Fruit fly (Drosophila melanogaster) whole organism, embryonic: ENCODE data around the gene CG31064.

Source experiments
- Atf6 ChIP-seq: fragments of 200-800 bp; sonication (Bioruptor generic); IDR thresholded peaks from 2 replicates; pipeline ENCODE4 v1.3.6; 2022; ENCODE audit warnings: missing biosample characterization, missing genetic modification characterization
- B-H1 ChIP-seq: fragments of 200-800 bp; sonication (Bioruptor generic); IDR thresholded peaks from 3 replicates; pipeline ENCODE4 v1.3.6; 2022; ENCODE audit warnings: missing biosample characterization, missing genetic modification characterization
- CG10274 ChIP-seq: fragments of 200-800 bp; sonication (Bioruptor generic); optimal IDR thresholded peaks from 3 replicates; lab custom pipeline; 2017; ENCODE audit warnings: missing biosample characterization, mild to moderate bottlenecking, missing genetic modification characterization
- CG10431 ChIP-seq: fragments of 200-800 bp; sonication (Bioruptor generic); optimal IDR thresholded peaks from 3 replicates; lab custom pipeline; 2018; ENCODE audit warnings: missing biosample characterization, mild to moderate bottlenecking, missing genetic modification characterization
- CG11093 ChIP-seq: fragments of 200-800 bp; sonication (Bioruptor generic); IDR thresholded peaks from 3 replicates; pipeline ENCODE4 v1.3.6; 2022; ENCODE audit warnings: missing biosample characterization, missing genetic modification characterization
- CG12769 ChIP-seq: fragments of 200-800 bp; sonication (Bioruptor generic); optimal IDR thresholded peaks from 2 replicates; lab custom pipeline; 2019; ENCODE audit warnings: missing biosample characterization, mild to moderate bottlenecking, missing genetic modification characterization, moderate library complexity
- CG16813 ChIP-seq: fragments of 200-800 bp; sonication (Bioruptor generic); IDR thresholded peaks from 3 replicates; pipeline ENCODE4 v1.3.6; 2022; ENCODE audit warnings: missing biosample characterization, missing genetic modification characterization; ENCODE audit not compliant: partially characterized antibody
- CG17186 ChIP-seq: fragments of 200-800 bp; sonication (Bioruptor generic); optimal IDR thresholded peaks from 3 replicates; lab custom pipeline; 2017; ENCODE audit warnings: missing biosample characterization, missing genetic modification reagents, missing genetic modification characterization
- CG18476 ChIP-seq: fragments of 200-800 bp; sonication (Bioruptor generic); optimal IDR thresholded peaks from 2 replicates; lab custom pipeline; 2016; ENCODE audit warnings: missing biosample characterization, mild to moderate bottlenecking, missing genetic modification characterization
- CG18764 ChIP-seq: fragments of 200-800 bp; sonication (Bioruptor generic); optimal IDR thresholded peaks from 3 replicates; lab custom pipeline; 2016; ENCODE audit warnings: missing biosample characterization, missing genetic modification characterization
- CG2712 ChIP-seq: fragments of 200-800 bp; optimal IDR thresholded peaks from 3 replicates; lab custom pipeline; 2019; ENCODE audit warnings: missing biosample characterization, mild to moderate bottlenecking, missing genetic modification characterization, moderate library complexity
- CG3281 ChIP-seq: fragments of 200-800 bp; sonication (Bioruptor generic); optimal IDR thresholded peaks from 3 replicates; lab custom pipeline; 2017; ENCODE audit warnings: missing biosample characterization, mild to moderate bottlenecking, missing genetic modification characterization
- CG4404 ChIP-seq: fragments of 200-800 bp; sonication (Bioruptor generic); IDR thresholded peaks from 2 replicates; pipeline ENCODE4 v1.3.6; 2022; ENCODE audit warnings: missing biosample characterization, missing genetic modification characterization
- CG6272 ChIP-seq: fragments of 200-800 bp; sonication (Bioruptor generic); IDR thresholded peaks from 2 replicates; pipeline ENCODE4 v1.3.6; 2022; ENCODE audit warnings: missing biosample characterization, missing genetic modification characterization
- CG7271 ChIP-seq: fragments of 200-800 bp; sonication (Bioruptor generic); optimal IDR thresholded peaks from 2 replicates; lab custom pipeline; 2018; ENCODE audit warnings: missing biosample characterization, mild to moderate bottlenecking, missing genetic modification characterization, moderate library complexity
- CG7372 ChIP-seq: fragments of 200-800 bp; sonication (Bioruptor generic); IDR thresholded peaks from 2 replicates; pipeline ENCODE4 v1.3.6; 2022; ENCODE audit warnings: missing biosample characterization, missing genetic modification characterization
- CG8089 ChIP-seq: fragments of 200-800 bp; sonication (Bioruptor generic); optimal IDR thresholded peaks from 3 replicates; lab custom pipeline; 2016; ENCODE audit warnings: missing biosample characterization, missing genetic modification characterization
- CG8359 ChIP-seq: fragments of 200-800 bp; sonication (Bioruptor generic); optimal IDR thresholded peaks from 2 replicates; lab custom pipeline; 2017; ENCODE audit warnings: missing biosample characterization, mild to moderate bottlenecking, missing genetic modification characterization, borderline replicate concordance
- CG9727 ChIP-seq: fragments of 200-800 bp; sonication (Bioruptor generic); optimal IDR thresholded peaks from 3 replicates; lab custom pipeline; 2017; ENCODE audit warnings: missing biosample characterization, mild to moderate bottlenecking, missing genetic modification characterization
- D19A ChIP-seq: fragments of 200-800 bp; optimal IDR thresholded peaks from 3 replicates; lab custom pipeline; 2019; ENCODE audit warnings: missing biosample characterization, mild to moderate bottlenecking, missing genetic modification characterization, moderate library complexity
- Elba2 ChIP-seq: fragments of 200-800 bp; sonication (Bioruptor generic); optimal IDR thresholded peaks from 3 replicates; lab custom pipeline; 2016; ENCODE audit warnings: missing biosample characterization, missing genetic modification characterization
- Fer1 ChIP-seq: fragments of 200-800 bp; sonication (Bioruptor generic); optimal IDR thresholded peaks from 2 replicates; lab custom pipeline; 2017; ENCODE audit warnings: missing biosample characterization, mild to moderate bottlenecking, missing genetic modification characterization
- Gsc ChIP-seq: fragments of 200-800 bp; sonication (Bioruptor generic); IDR thresholded peaks from 2 replicates; pipeline ENCODE4 v1.3.6; 2022; ENCODE audit warnings: missing biosample characterization, missing genetic modification characterization
- Hey ChIP-seq: fragments of 200-800 bp; sonication (Bioruptor generic); optimal IDR thresholded peaks from 3 replicates; lab custom pipeline; 2018; ENCODE audit warnings: missing biosample characterization, mild to moderate bottlenecking, missing genetic modification characterization
- Hmr ChIP-seq: fragments of 200-800 bp; sonication (Bioruptor generic); optimal IDR thresholded peaks from 3 replicates; lab custom pipeline; 2017; ENCODE audit warnings: mild to moderate bottlenecking, missing biosample characterization, missing genetic modification reagents, missing genetic modification characterization
- Hr3 ChIP-seq: fragments of 200-800 bp; sonication (Bioruptor generic); optimal IDR thresholded peaks from 3 replicates; lab custom pipeline; 2016; ENCODE audit warnings: missing biosample characterization, missing genetic modification characterization
- Mad ChIP-seq: fragments of 200-800 bp; sonication (Bioruptor generic); optimal IDR thresholded peaks from 2 replicates; lab custom pipeline; 2016; ENCODE audit warnings: missing biosample characterization, missing genetic modification characterization
- Oli ChIP-seq: fragments of 200-800 bp; sonication (Bioruptor generic); optimal IDR thresholded peaks from 2 replicates; lab custom pipeline; 2018; ENCODE audit warnings: missing biosample characterization, mild to moderate bottlenecking, missing genetic modification characterization, moderate library complexity
- Xbp1 ChIP-seq: fragments of 200-800 bp; sonication (Bioruptor generic); optimal IDR thresholded peaks from 3 replicates; lab custom pipeline; 2016; ENCODE audit warnings: missing biosample characterization, mild to moderate bottlenecking, missing genetic modification characterization
- al ChIP-seq: fragments of 200-800 bp; sonication (Bioruptor generic); IDR thresholded peaks from 2 replicates; pipeline ENCODE4 v1.3.6; 2022; ENCODE audit warnings: missing biosample characterization, missing genetic modification characterization
- aop ChIP-seq: fragments of 200-800 bp; sonication (Bioruptor generic); IDR thresholded peaks from 2 replicates; pipeline ENCODE4 v1.3.6; 2022; ENCODE audit warnings: missing biosample characterization, missing genetic modification characterization
- bcd ChIP-seq: fragments of 200-800 bp; sonication (Bioruptor generic); optimal IDR thresholded peaks from 2 replicates; lab custom pipeline; 2017; ENCODE audit warnings: missing biosample characterization, mild to moderate bottlenecking, missing genetic modification characterization
- ci ChIP-seq: fragments of 200-800 bp; sonication (Bioruptor generic); IDR thresholded peaks from 3 replicates; pipeline ENCODE4 v1.3.6; 2022; ENCODE audit warnings: missing biosample characterization, missing genetic modification characterization
- crc ChIP-seq: fragments of 200-800 bp; sonication (Bioruptor generic); optimal IDR thresholded peaks from 2 replicates; lab custom pipeline; 2016; ENCODE audit warnings: missing biosample characterization, missing genetic modification characterization
- croc ChIP-seq: fragments of 200-800 bp; sonication (Bioruptor generic); conservative IDR thresholded peaks from 3 replicates; pipeline ENCODE4 v1.3.6; 2022; ENCODE audit warnings: missing biosample characterization, missing genetic modification characterization
- emc ChIP-seq: fragments of 200-800 bp; sonication (Bioruptor generic); optimal IDR thresholded peaks from 2 replicates; lab custom pipeline; 2016; ENCODE audit warnings: missing biosample characterization, missing genetic modification characterization
- gem ChIP-seq: fragments of 200-800 bp; sonication (Bioruptor generic); optimal IDR thresholded peaks from 2 replicates; lab custom pipeline; 2019; ENCODE audit warnings: missing biosample characterization, mild to moderate bottlenecking, missing genetic modification characterization, moderate library complexity
- hb ChIP-seq: fragments of 200-800 bp; sonication (Bioruptor generic); IDR thresholded peaks from 3 replicates; pipeline ENCODE4 v1.3.6; 2022; ENCODE audit warnings: missing biosample characterization, missing genetic modification characterization; ENCODE audit not compliant: partially characterized antibody
- insv ChIP-seq, 2 experiments: fragments of 200-800 bp; sonication (Bioruptor generic); optimal IDR thresholded peaks; 3 replicates each; lab custom pipeline; 2016 to 2018; ENCODE audit warnings: missing biosample characterization in 2 of 2, missing genetic modification characterization in 2 of 2
- jigr1 ChIP-seq: fragments of 200-800 bp; sonication (Bioruptor generic); IDR thresholded peaks from 3 replicates; pipeline ENCODE4 v1.3.6; 2022; ENCODE audit warnings: missing biosample characterization, missing genetic modification characterization
- jing ChIP-seq: fragments of 200-800 bp; sonication (Bioruptor generic); optimal IDR thresholded peaks from 2 replicates; lab custom pipeline; 2018; ENCODE audit warnings: missing biosample characterization, mild to moderate bottlenecking, missing genetic modification characterization
- mld ChIP-seq: fragments of 200-800 bp; sonication (Bioruptor generic); IDR thresholded peaks from 3 replicates; pipeline ENCODE4 v1.3.6; 2022; ENCODE audit warnings: missing biosample characterization, missing genetic modification characterization; ENCODE audit not compliant: partially characterized antibody
- onecut ChIP-seq: fragments of 200-800 bp; sonication (Bioruptor generic); IDR thresholded peaks from 2 replicates; pipeline ENCODE4 v1.3.6; 2022; ENCODE audit warnings: missing biosample characterization, missing genetic modification characterization
- pb ChIP-seq: fragments of 200-800 bp; sonication (Bioruptor generic); optimal IDR thresholded peaks from 3 replicates; lab custom pipeline; 2016; ENCODE audit warnings: missing biosample characterization, missing genetic modification characterization
- ro ChIP-seq: fragments of 200-800 bp; sonication (Bioruptor generic); IDR thresholded peaks from 2 replicates; pipeline ENCODE4 v1.3.6; 2022; ENCODE audit warnings: missing biosample characterization, missing genetic modification characterization
- scrt ChIP-seq: fragments of 200-800 bp; sonication (Bioruptor generic); optimal IDR thresholded peaks from 2 replicates; lab custom pipeline; 2018; ENCODE audit warnings: missing biosample characterization, mild to moderate bottlenecking, missing genetic modification characterization, moderate library complexity
- sens-2 ChIP-seq: fragments of 200-800 bp; sonication (Bioruptor generic); IDR thresholded peaks from 2 replicates; pipeline ENCODE4 v1.3.6; 2022; ENCODE audit warnings: missing biosample characterization, missing genetic modification characterization
- tap ChIP-seq: fragments of 200-800 bp; optimal IDR thresholded peaks from 3 replicates; lab custom pipeline; 2019; ENCODE audit warnings: missing biosample characterization, mild to moderate bottlenecking, missing genetic modification characterization, moderate library complexity
- wdn ChIP-seq: fragments of 200-800 bp; sonication (Bioruptor generic); IDR thresholded peaks from 2 replicates; pipeline ENCODE4 v1.3.6; 2022; ENCODE audit warnings: missing biosample characterization, missing genetic modification characterization

CG31064 gene

DNA sequence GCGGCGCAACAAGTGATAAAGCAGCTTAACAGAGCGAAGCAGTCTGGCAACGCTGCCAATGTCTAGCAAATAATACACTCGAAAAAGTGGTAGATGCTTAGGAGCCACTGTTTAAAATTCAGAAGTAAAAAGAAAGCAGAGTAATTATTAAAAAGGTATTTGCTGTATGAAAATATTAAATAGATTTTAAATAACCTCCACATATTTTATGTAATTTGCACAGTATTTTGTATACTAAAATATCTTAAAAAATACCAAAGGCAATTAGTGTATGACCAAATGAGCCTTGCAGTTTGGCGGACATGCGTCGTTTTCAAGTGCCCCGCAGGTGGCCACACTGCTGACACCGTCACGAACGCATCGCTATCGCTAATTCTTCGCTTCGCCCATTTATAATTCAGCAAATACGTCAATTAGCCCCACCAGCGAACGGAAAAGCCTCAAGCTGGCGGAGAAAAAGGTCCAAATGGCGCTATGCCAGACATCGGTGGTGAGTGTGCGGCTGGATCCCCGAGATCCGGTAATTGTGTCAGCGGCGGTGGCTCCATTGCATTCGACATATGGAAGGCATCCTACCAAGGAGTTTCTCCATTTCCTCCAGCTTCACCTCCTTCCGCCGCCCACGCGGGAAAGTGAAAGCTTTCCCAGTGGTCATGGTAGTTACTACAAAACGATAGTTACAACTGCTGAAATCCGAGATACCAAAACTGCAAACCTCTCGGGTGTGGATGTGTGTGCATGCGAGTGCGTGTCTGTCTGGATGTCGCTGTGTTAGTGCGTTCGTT is 14.4 kb upstream of the CG31064 start, which contains the start of gene pll (continued):
- TF ChIP-seq crc (peak; percentile 64), al (peak; percentile 83), Mad (peak; percentile 68), mld (GFP tag; lab: Robert Waterston, UW) (no peak), Xbp1 (GFP tag; lab: Kevin White, UChicago) (peak; percentile 87), D19A (no peak), CG9727 (GFP tag; lab: Kevin White, UChicago) (peak; percentile 82), CG17186 (peak; percentile 45), Hmr (GFP tag; lab: Kevin White, UChicago) (peak; percentile 88), wdn (GFP tag; lab: Robert Waterston, UW) (peak; percentile 84), CG11093 (GFP tag; lab: Robert Waterston, UW) (peak; percentile 75), tap (tag; lab: Kevin White, UChicago) (no peak), CG7372 (GFP tag; lab: Robert Waterston, UW) (peak; percentile 83), Atf6 (GFP tag; lab: Robert Waterston, UW) (peak; percentile 87), aop (GFP tag; lab: Robert Waterston, UW) (no peak), CG8089 (peak; percentile 38), CG18764 (GFP tag; lab: Kevin White, UChicago) (peak; percentile 66), CG4404 (GFP tag; lab: Robert Waterston, UW) (peak; percentile 81), CG6272 (GFP tag; lab: Robert Waterston, UW) (peak; percentile 87), onecut (GFP tag; lab: Robert Waterston, UW) (peak; percentile 68), Hey (tag; lab: Kevin White, UChicago) (no peak), B-H1 (GFP tag; lab: Robert Waterston, UW) (peak; percentile 90), bcd (GFP tag; lab: Kevin White, UChicago) (peak; percentile 71), hb (no peak), scrt (GFP tag; lab: Kevin White, UChicago) (peak; percentile 99), jing (GFP tag; lab: Kevin White, UChicago) (no peak), sens-2 (GFP tag; lab: Robert Waterston, UW) (peak; percentile 55; the same call in 1 of the 2 replicates), gem (tag; lab: Kevin White, UChicago) (no peak), ro (GFP tag; lab: Robert Waterston, UW) (peak; percentile 59; the same call in 1 of the 2 replicates), CG3281 (GFP tag; lab: Kevin White, UChicago) (peak; percentile 63), insv (GFP tag; optimal IDR thresholded peaks at IDR 0.05; lab: Kevin White, UChicago) (peak in 1 of 2 experiments; percentile 47), CG10274 (GFP tag; lab: Kevin White, UChicago) (no peak), Gsc (GFP tag; lab: Robert Waterston, UW) (0 out of 2 replicates have a peak, but pooled peaks have one; percentile 32), Fer1 (GFP tag; lab: Kevin White, UChicago) (peak; percentile 72), jigr1 (GFP tag; lab: Robert Waterston, UW) (no peak), pb (GFP tag; lab: Kevin White, UChicago) (no peak), croc (GFP tag; lab: Robert Waterston, UW) (peak; percentile 55), CG2712 (tag; lab: Kevin White, UChicago) (peak; percentile 90), CG7271 (peak; percentile 17), Elba2 (GFP tag; lab: Kevin White, UChicago) (peak; percentile 45), ci (peak; percentile 91), CG12769 (no peak), CG10431 (GFP tag; lab: Kevin White, UChicago) (no peak), CG18476 (GFP tag; lab: Kevin White, UChicago) (peak; percentile 70), Hr3 (GFP tag; lab: Kevin White, UChicago) (peak; percentile 86), emc (GFP tag; lab: Kevin White, UChicago) (peak; percentile 55), Oli (peak; percentile 62), CG16813 (GFP tag; lab: Robert Waterston, UW) (peak; percentile 29; the same call in 1 of the 3 replicates), CG8359 (GFP tag; lab: Kevin White, UChicago) (no peak)
